Worm (Caenorhabditis elegans): Measurements from ENCODE around the gene Y41D4B.1.
A peak's percentile ranks its signal among the peaks of the same experiment; 100 is the strongest.

The Y41D4B.1 gene

ce11 chrIV:1687151-1687550 is 14.7 kb downstream of the Y41D4B.1 start (continued):
- TF ChIP-seq F16B12.6 (tag; optimal IDR thresholded peaks at IDR 0.05) (no peak), nhr-85 (tag) (peak; percentile 70), nhr-76 (tag; optimal IDR thresholded peaks at IDR 0.05) (no peak), egl-13 (tag; optimal IDR thresholded peaks at IDR 0.05) (peak; percentile 37), dsc-1 (tag; optimal IDR thresholded peaks at IDR 0.05) (peak; percentile 30), ceh-88 (GFP tag; IDR thresholded peaks at IDR 0.05) (no peak), elt-2 (tag; optimal IDR thresholded peaks at IDR 0.05) (peak; percentile 67)

ce11 chrIV:1691651-1692050 is 19.2 kb downstream of the Y41D4B.1 start:
- peak; percentile 15 for TF ChIP-seq ceh-63 (GFP tag; optimal IDR thresholded peaks at IDR 0.05)
- no peak for TF ChIP-seq nhr-19 (GFP tag; conservative IDR thresholded peaks at IDR 0.05)
- no peak for TF ChIP-seq fos-1 (tag; optimal IDR thresholded peaks at IDR 0.05)
- no peak for TF ChIP-seq irx-1 (tag; optimal IDR thresholded peaks at IDR 0.05)
- no peak for TF ChIP-seq nhr-71 (tag; optimal IDR thresholded peaks at IDR 0.05)
- no peak for TF ChIP-seq dsc-1 (tag; optimal IDR thresholded peaks at IDR 0.05)
- no peak for TF ChIP-seq fkh-4 (tag; optimal IDR thresholded peaks at IDR 0.05; ENCODE audit: borderline replicate concordance)
- TF ChIP-seq pag-3 (tag; optimal IDR thresholded peaks at IDR 0.05; ENCODE audit: borderline replicate concordance, insufficient read depth), result no peak
- no peak for TF ChIP-seq tbx-2 (tag; optimal IDR thresholded peaks at IDR 0.05)
- no peak for TF ChIP-seq ztf-4 (tag; optimal IDR thresholded peaks at IDR 0.05)
- TF ChIP-seq efl-3 (GFP tag; optimal IDR thresholded peaks at IDR 0.05), result no peak
- no peak for TF ChIP-seq vab-15 (tag; optimal IDR thresholded peaks at IDR 0.05)
- peak; percentile 56 for TF ChIP-seq fkh-10 (GFP tag; optimal IDR thresholded peaks at IDR 0.05)
- TF ChIP-seq zip-4 (GFP tag; optimal IDR thresholded peaks at IDR 0.05), result no peak
- no peak for TF ChIP-seq unc-98 (GFP tag; IDR thresholded peaks at IDR 0.05)
- no peak for TF ChIP-seq egl-13 (tag; optimal IDR thresholded peaks at IDR 0.05)

- TF ChIP-seq pqm-1 (tag; optimal IDR thresholded peaks at IDR 0.05), result no peak
- no peak for TF ChIP-seq ama-1 (optimal IDR thresholded peaks at IDR 0.05)
- no peak for TF ChIP-seq dpl-1 (GFP tag; optimal IDR thresholded peaks at IDR 0.05)
- TF ChIP-seq zag-1 (tag; optimal IDR thresholded peaks at IDR 0.05), result no peak
- no peak for TF ChIP-seq ceh-82 (tag; optimal IDR thresholded peaks at IDR 0.05)
- no peak for TF ChIP-seq alr-1 (tag; optimal IDR thresholded peaks at IDR 0.05; ENCODE audit: borderline replicate concordance)
These were observed 27.1 kb downstream of the Y41D4B.1 start, which contains the start of gene bus-2 for ce11 chrIV:1699599-1699998. bus-2 (plus strand) TSS chrIV:1699899.

- no peak for TF ChIP-seq dsc-1 (tag; optimal IDR thresholded peaks at IDR 0.05)
- no peak for TF ChIP-seq ceh-90 (tag; optimal IDR thresholded peaks at IDR 0.05)
- no peak for TF ChIP-seq egl-27 (tag; optimal IDR thresholded peaks at IDR 0.05)
- TF ChIP-seq snu-23 (GFP tag; optimal IDR thresholded peaks at IDR 0.05), result no peak
- no peak for TF ChIP-seq ets-5 (GFP tag; IDR thresholded peaks at IDR 0.05)
- no peak for TF ChIP-seq C16A3.4 (tag; optimal IDR thresholded peaks at IDR 0.05)
- no peak for TF ChIP-seq unc-62 (GFP tag; optimal IDR thresholded peaks at IDR 0.05)
- TF ChIP-seq lsy-2 (tag; optimal IDR thresholded peaks at IDR 0.05), result no peak
- TF ChIP-seq snpc-4 (tag; optimal IDR thresholded peaks at IDR 0.05), result no peak
- TF ChIP-seq nhr-90 (tag; optimal IDR thresholded peaks at IDR 0.05; ENCODE audit: poor library complexity), result no peak
These were observed 34.5 kb downstream of the Y41D4B.1 start, which contains the start of gene K08D12.4 for ce11 chrIV:1706996-1707395. K08D12.4 (plus strand) TSS chrIV:1707296.

- TF ChIP-seq aly-2 (tag; optimal IDR thresholded peaks at IDR 0.05) (no peak), unc-98 (GFP tag; IDR thresholded peaks at IDR 0.05) (no peak), xbp-1 (tag; optimal IDR thresholded peaks at IDR 0.05) (no peak), ama-1 (optimal IDR thresholded peaks at IDR 0.05) (no peak), efl-1 (optimal IDR thresholded peaks at IDR 0.05) (no peak), efl-1 (GFP tag; optimal IDR thresholded peaks at IDR 0.05 in 1 of 2) (no peak), fos-1 (tag; optimal IDR thresholded peaks at IDR 0.05) (no peak), fkh-10 (GFP tag; optimal IDR thresholded peaks at IDR 0.05) (no peak), ceh-63 (GFP tag; optimal IDR thresholded peaks at IDR 0.05) (no peak), nhr-47 (tag; optimal IDR thresholded peaks at IDR 0.05) (no peak), C04F5.9 (tag; optimal IDR thresholded peaks at IDR 0.05) (no peak), pqm-1 (tag; optimal IDR thresholded peaks at IDR 0.05) (no peak)
These were observed 35.5 kb downstream of the Y41D4B.1 start for ce11 chrIV:1707960-1708359.
